Fruit fly (Drosophila melanogaster): ENCODE measurements around the gene CG32391.

CG32391 gene

DNA sequence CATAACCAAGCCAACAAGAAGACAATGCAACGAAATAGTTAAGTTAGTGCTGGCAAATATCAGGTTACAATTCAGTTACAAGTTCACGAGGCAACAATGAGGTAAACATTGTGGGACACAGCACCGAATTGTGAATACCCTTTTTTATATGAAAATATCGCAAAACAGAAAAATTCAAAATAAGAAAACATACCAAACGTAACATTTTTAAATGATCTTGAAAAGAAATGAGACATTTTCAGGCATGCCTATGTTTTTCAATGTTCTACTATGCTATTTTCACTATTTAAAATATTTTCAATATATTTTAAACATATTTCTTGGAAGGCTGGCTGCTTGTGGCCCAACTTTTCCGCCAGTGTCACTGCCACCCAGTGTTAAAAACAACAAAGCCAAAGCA, 34.9 kb upstream of the CG32391 start:
- no peak for TF ChIP-seq Jra (GFP tag; optimal IDR thresholded peaks at IDR 0.05)
- no peak for TF ChIP-seq rgr (GFP tag; optimal IDR thresholded peaks at IDR 0.05)
- TF ChIP-seq dmrt93B (GFP tag; optimal IDR thresholded peaks at IDR 0.05) = no peak
- no peak for TF ChIP-seq pan (optimal IDR thresholded peaks at IDR 0.05)
- no peak for TF ChIP-seq tai (GFP tag; optimal IDR thresholded peaks at IDR 0.05)
- no peak for TF ChIP-seq Abd-B (GFP tag; optimal IDR thresholded peaks at IDR 0.05)
- TF ChIP-seq Myc (optimal IDR thresholded peaks at IDR 0.05) = no peak
- TF ChIP-seq usp (GFP tag; optimal IDR thresholded peaks at IDR 0.05) = no peak
- TF ChIP-seq h (GFP tag; optimal IDR thresholded peaks at IDR 0.05) = no peak
- no peak for TF ChIP-seq brk (GFP tag; optimal IDR thresholded peaks at IDR 0.05)
- no peak for TF ChIP-seq dl (GFP tag; optimal IDR thresholded peaks at IDR 0.05; ENCODE audit: insufficient read depth in 1 of 2, partially characterized antibody in 2 of 2)
- TF ChIP-seq sv (GFP tag; optimal IDR thresholded peaks at IDR 0.05) = no peak
- no peak for TF ChIP-seq Dfd (GFP tag; optimal IDR thresholded peaks at IDR 0.05)
- TF ChIP-seq N (GFP tag; optimal IDR thresholded peaks at IDR 0.05) = no peak
- no peak for TF ChIP-seq dsf (GFP tag; optimal IDR thresholded peaks at IDR 0.05; ENCODE audit: borderline replicate concordance)
- no peak for TF ChIP-seq lola (GFP tag; optimal IDR thresholded peaks at IDR 0.05)
- TF ChIP-seq Vsx2 (GFP tag; optimal IDR thresholded peaks at IDR 0.05; ENCODE audit: partially characterized antibody) = no peak
- no peak for TF ChIP-seq br (GFP tag; optimal IDR thresholded peaks at IDR 0.05)
- no peak for TF ChIP-seq GATAd (GFP tag; optimal IDR thresholded peaks at IDR 0.05)

DNA sequence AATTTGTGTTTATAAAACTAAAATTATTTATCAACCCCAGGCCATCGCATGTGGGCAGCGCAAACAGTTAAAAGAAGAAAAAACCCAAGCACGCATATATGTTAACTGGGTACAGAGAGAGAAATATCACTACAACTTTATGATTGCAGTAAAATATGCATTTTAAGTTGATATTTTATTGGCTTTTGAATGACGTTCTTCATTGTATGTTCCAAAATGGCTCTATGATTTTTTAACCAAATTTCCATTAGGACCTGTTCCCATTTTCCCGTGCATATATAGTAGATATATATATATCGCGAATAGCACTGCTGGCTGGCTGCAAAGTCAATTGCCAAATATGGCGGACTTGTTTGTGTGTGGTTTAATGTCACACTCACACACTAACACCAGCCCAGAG, 27.5 kb upstream of the CG32391 start:
- TF ChIP-seq Myc (optimal IDR thresholded peaks at IDR 0.05) (no peak), foxo (GFP tag; optimal IDR thresholded peaks at IDR 0.05) (peak in 1 of 2 experiments; percentile 4), rgr (GFP tag; optimal IDR thresholded peaks at IDR 0.05) (peak; percentile 8), dl (GFP tag; optimal IDR thresholded peaks at IDR 0.05; ENCODE audit: insufficient read depth in 1 of 2, partially characterized antibody in 2 of 2) (no peak), fru (GFP tag; optimal IDR thresholded peaks at IDR 0.05) (peak; percentile 6)

DNA sequence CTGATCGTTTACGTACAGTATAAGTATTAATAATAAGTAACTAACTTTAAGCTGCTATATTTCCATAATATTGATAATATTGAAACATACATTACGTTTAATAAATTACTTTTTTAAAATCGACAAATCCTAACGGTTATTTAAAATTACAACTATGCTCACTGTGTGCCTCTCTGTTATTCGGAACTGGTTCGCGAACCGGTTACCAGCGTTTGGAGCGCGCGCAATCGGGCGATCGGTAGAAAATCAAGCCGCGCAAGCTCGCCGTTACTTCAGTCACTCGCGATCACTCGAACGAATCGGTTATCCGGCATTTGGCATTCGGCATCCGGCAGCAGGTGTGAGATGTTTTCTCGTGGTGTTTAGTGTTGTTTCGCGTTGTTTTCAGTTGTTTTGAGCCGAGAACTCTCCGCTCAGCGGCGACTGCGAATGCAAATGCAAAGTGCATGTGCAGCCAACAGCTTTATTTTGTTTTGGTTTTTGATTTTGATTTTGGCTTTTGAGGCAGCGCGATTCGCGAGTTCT, 25.6 kb upstream of the CG32391 start, which contains the start of gene form3:
form3 (plus strand) TSS at position 271 of the 525 bp plus-strand sequence.
- TF ChIP-seq foxo (GFP tag; optimal IDR thresholded peaks at IDR 0.05) (no peak), fru (GFP tag; optimal IDR thresholded peaks at IDR 0.05) (peak; percentile 87)

DNA sequence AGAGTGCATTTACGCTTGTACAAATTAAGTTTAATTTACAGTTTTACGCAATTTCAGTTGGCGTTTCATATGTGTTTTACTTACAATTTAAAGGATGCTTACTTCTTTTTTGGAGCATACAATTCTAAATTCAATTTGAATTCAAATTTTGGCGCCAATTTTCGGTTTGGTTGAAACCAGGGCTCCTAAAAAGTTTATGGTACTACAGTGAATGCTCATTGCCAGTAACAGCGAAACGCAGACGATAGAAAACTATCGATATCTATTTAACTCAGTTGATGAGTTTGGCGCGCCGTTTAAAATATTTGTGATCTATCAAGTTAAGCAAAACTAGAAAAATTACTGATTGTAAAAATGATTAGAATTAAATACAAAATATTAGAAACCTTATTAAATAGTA, 25.0 kb upstream of the CG32391 start:
- TF ChIP-seq Vsx2 (GFP tag; optimal IDR thresholded peaks at IDR 0.05; ENCODE audit: partially characterized antibody) (no peak), Mio (GFP tag; optimal IDR thresholded peaks at IDR 0.05) (no peak)

DNA sequence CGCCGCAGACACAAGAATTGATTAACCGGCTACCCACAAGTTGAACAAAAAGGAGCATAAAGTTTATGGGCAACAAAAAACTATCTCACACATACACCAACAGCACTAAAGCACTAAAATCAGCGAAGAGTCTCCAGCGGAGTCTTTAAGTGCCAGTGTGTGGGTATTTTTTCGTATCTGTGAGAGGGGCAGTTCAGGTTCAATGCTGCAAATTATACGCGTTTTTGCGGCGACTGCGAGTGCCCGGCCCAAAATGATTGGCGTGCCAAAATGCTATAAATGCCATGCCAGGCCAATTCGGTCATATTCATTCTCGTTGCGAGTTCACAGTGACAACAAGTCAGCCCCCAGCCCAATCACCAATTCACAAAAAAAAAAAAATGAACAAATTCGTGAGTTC, 23.9 kb upstream of the CG32391 start, which contains the start of gene Cpr65Ec:
Cpr65Ec (plus strand) TSS at position 301 of the 400 bp plus-strand sequence.
- TF ChIP-seq psq (GFP tag; optimal IDR thresholded peaks at IDR 0.05) (no peak), Dif (GFP tag; optimal IDR thresholded peaks at IDR 0.05; ENCODE audit: partially characterized antibody) (no peak), dmrt93B (GFP tag; optimal IDR thresholded peaks at IDR 0.05) (no peak), Rel (GFP tag; optimal IDR thresholded peaks at IDR 0.05) (no peak), Rel (tag; optimal IDR thresholded peaks at IDR 0.05) (no peak), Hnf4 (GFP tag; optimal IDR thresholded peaks at IDR 0.05) (no peak), rgr (GFP tag; optimal IDR thresholded peaks at IDR 0.05) (no peak), OdsH (GFP tag; optimal IDR thresholded peaks at IDR 0.05) (no peak), Hr78 (GFP tag; optimal IDR thresholded peaks at IDR 0.05) (no peak), jim (GFP tag; optimal IDR thresholded peaks at IDR 0.05) (no peak), usp (GFP tag; optimal IDR thresholded peaks at IDR 0.05) (no peak), Jra (GFP tag; optimal IDR thresholded peaks at IDR 0.05) (no peak), brk (GFP tag; optimal IDR thresholded peaks at IDR 0.05) (no peak), tai (GFP tag; optimal IDR thresholded peaks at IDR 0.05) (no peak), Dfd (GFP tag; optimal IDR thresholded peaks at IDR 0.05) (no peak)

DNA sequence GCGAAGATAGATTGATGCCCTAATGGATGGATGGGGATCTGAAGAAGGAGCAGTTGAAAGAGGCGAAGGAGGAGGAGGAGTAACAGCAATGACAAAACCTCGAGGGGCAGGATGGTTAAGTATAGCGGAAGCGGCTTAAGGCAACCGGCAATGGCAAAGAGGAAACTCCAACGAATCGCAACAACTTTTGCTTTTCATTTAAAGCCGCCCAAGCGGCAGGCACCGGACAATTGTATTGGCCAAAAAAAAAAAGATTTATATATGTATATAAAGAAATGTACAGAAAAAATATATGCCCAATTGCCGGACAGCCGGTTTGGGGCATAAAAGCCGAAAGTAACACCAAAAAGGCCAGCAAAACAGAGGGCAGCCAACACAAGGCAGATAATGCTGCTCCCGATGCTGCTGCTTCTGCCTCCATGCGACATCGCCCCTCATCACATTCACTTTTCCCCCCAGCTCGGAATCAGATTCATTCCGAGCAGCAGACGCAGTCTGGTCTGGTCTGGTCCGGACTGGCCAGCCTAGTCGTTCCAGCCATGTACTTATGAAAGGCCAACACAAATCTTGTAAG, 22.4 kb upstream of the CG32391 start:
- TF ChIP-seq GATAd (GFP tag; optimal IDR thresholded peaks at IDR 0.05) (no peak), rgr (GFP tag; optimal IDR thresholded peaks at IDR 0.05) (no peak), tai (GFP tag; optimal IDR thresholded peaks at IDR 0.05) (no peak), Sp1 (GFP tag; optimal IDR thresholded peaks at IDR 0.05) (no peak), Vsx2 (GFP tag; optimal IDR thresholded peaks at IDR 0.05; ENCODE audit: partially characterized antibody) (no peak), CG32264 (GFP tag; optimal IDR thresholded peaks at IDR 0.05) (no peak), psq (GFP tag; optimal IDR thresholded peaks at IDR 0.05) (no peak), Hr83 (GFP tag; optimal IDR thresholded peaks at IDR 0.05; ENCODE audit: poor library complexity, severe bottlenecking) (no peak), sage (GFP tag; optimal IDR thresholded peaks at IDR 0.05) (no peak), N (GFP tag; optimal IDR thresholded peaks at IDR 0.05) (no peak), Dif (GFP tag; optimal IDR thresholded peaks at IDR 0.05; ENCODE audit: partially characterized antibody) (no peak), dmrt93B (GFP tag; optimal IDR thresholded peaks at IDR 0.05) (no peak), woc (GFP tag; optimal IDR thresholded peaks at IDR 0.05) (no peak), Dfd (GFP tag; optimal IDR thresholded peaks at IDR 0.05) (no peak), Jra (GFP tag; optimal IDR thresholded peaks at IDR 0.05) (no peak), Abd-B (GFP tag; optimal IDR thresholded peaks at IDR 0.05) (no peak), jim (GFP tag; optimal IDR thresholded peaks at IDR 0.05) (no peak), fru (GFP tag; optimal IDR thresholded peaks at IDR 0.05) (no peak)
